Worm (Caenorhabditis elegans) whole organism, late embryonic: ENCODE results near the gene gst-17.

Experiments used
- Y22D7AL.16 ChIP-seq: sonication (generic microtip); optimal IDR thresholded peaks from 2 replicates; lab custom pipeline; 2016; ENCODE audit warnings: missing genetic modification characterization, missing compliant biosample characterization
- ceh-31 ChIP-seq: sonication (generic microtip); optimal IDR thresholded peaks from 2 replicates; lab custom pipeline; 2016; ENCODE audit warnings: missing genetic modification characterization, missing compliant biosample characterization
- che-1 ChIP-seq: sonication (generic microtip); optimal IDR thresholded peaks from 2 replicates; lab custom pipeline; 2016; ENCODE audit warnings: mild to moderate bottlenecking, missing genetic modification characterization, missing compliant biosample characterization
- gmeb-2 ChIP-seq: sonication (generic microtip); optimal IDR thresholded peaks from 2 replicates; lab custom pipeline; 2016; ENCODE audit warnings: missing genetic modification characterization, inconsistent platforms, missing compliant biosample characterization
- hlh-30 ChIP-seq: sonication (generic microtip); optimal IDR thresholded peaks from 2 replicates; lab custom pipeline; 2017; ENCODE audit warnings: antibody characterized with exemption, missing genetic modification characterization, missing compliant biosample characterization; ENCODE audit not compliant: insufficient read depth
- hlh-8 ChIP-seq: sonication (generic microtip); optimal IDR thresholded peaks from 2 replicates; lab custom pipeline; 2016; ENCODE audit warnings: missing genotype, missing genetic modification characterization, missing compliant biosample characterization
- lin-11 ChIP-seq: fragments of 200-800 bp; sonication (Bioruptor generic); optimal IDR thresholded peaks from 2 replicates; lab custom pipeline; 2018; ENCODE audit warnings: mild to moderate bottlenecking, missing genetic modification characterization, missing compliant biosample characterization
- pqm-1 ChIP-seq: sonication (generic microtip); optimal IDR thresholded peaks from 2 replicates; lab custom pipeline; 2016; ENCODE audit warnings: missing genetic modification characterization, missing compliant biosample characterization
- rnt-1 ChIP-seq: sonication (generic microtip); optimal IDR thresholded peaks from 2 replicates; lab custom pipeline; 2016; ENCODE audit warnings: missing genetic modification characterization, missing compliant biosample characterization
- tbx-2 ChIP-seq: sonication (generic microtip); optimal IDR thresholded peaks from 2 replicates; lab custom pipeline; 2016; ENCODE audit warnings: missing genetic modification characterization, missing compliant biosample characterization

- TF ChIP-seq gmeb-2 (tag; lab: Kevin White, UChicago) (no peak), Y22D7AL.16 (tag; lab: Kevin White, UChicago) (no peak), che-1 (no peak), pqm-1 (no peak), hlh-30 (tag; lab: Kevin White, UChicago) (no peak), lin-11 (tag; lab: Kevin White, UChicago) (no peak), tbx-2 (no peak), hlh-8 (tag; lab: Kevin White, UChicago) (no peak), rnt-1 (tag; lab: Kevin White, UChicago) (no peak), ceh-31 (tag; lab: Kevin White, UChicago) (no peak)
Observed at ce11 chrII:13614516-13614915, 16.1 kb downstream of the gst-17 start.
